Worm (Caenorhabditis elegans) whole organism, L3 larva: Measurements from ENCODE around the gene K07E8.6.

Experiments used
- R02D3.7 ChIP-seq: fragments of 150-350 bp; optimal IDR thresholded peaks from 2 replicates; lab custom pipeline; 2014; ENCODE audit warnings: missing biosample characterization, missing genetic modification characterization
- aly-2 ChIP-seq: fragments of 150-350 bp; optimal IDR thresholded peaks from 2 replicates; lab custom pipeline; 2014; ENCODE audit warnings: missing biosample characterization, missing genetic modification characterization
- ama-1 ChIP-seq: fragments of 150-350 bp; optimal IDR thresholded peaks from 2 replicates; lab custom pipeline; 2018
- ceh-16 ChIP-seq: sonication (generic microtip); optimal IDR thresholded peaks from 2 replicates; lab custom pipeline; 2017; ENCODE audit warnings: missing biosample characterization, missing genetic modification characterization
- ceh-28 ChIP-seq: fragments of 150-350 bp; optimal IDR thresholded peaks from 2 replicates; lab custom pipeline; 2014; ENCODE audit warnings: missing biosample characterization, missing genetic modification reagents, missing genetic modification characterization
- ceh-9 ChIP-seq: sonication (generic microtip); optimal IDR thresholded peaks from 2 replicates; lab custom pipeline; 2018; ENCODE audit warnings: missing biosample characterization, missing genetic modification characterization
- egl-27 ChIP-seq: sonication (generic microtip); optimal IDR thresholded peaks from 4 replicates; lab custom pipeline; 2017; ENCODE audit warnings: missing biosample characterization, missing genetic modification reagents, missing genetic modification characterization
- egl-5 ChIP-seq: fragments of 150-350 bp; optimal IDR thresholded peaks from 2 replicates; lab custom pipeline; 2017; ENCODE audit warnings: missing biosample characterization, missing genetic modification reagents, missing genetic modification characterization, inconsistent platforms
- elt-1 ChIP-seq: fragments of 150-350 bp; optimal IDR thresholded peaks from 2 replicates; lab custom pipeline; 2014; ENCODE audit warnings: missing biosample characterization, missing genetic modification characterization
- elt-2 ChIP-seq: sonication (generic microtip); optimal IDR thresholded peaks from 2 replicates; lab custom pipeline; 2016; ENCODE audit warnings: missing genetic modification reagents, mild to moderate bottlenecking, missing genetic modification characterization, missing compliant biosample characterization
- elt-3 ChIP-seq, 3 experiments: fragments of 150-350 bp in 1 of 3; sonication (generic microtip) in 2 of 3; optimal IDR thresholded peaks; 2 replicates in 2 of 3; 4 replicates in 1 of 3; lab custom pipeline; 2014 to 2017; ENCODE audit warnings: missing biosample characterization in 3 of 3, missing genetic modification characterization in 3 of 3
- eor-1 ChIP-seq, 2 experiments: fragments of 150-350 bp; optimal IDR thresholded peaks; 2 replicates each; lab custom pipeline; 2014 to 2018; ENCODE audit warnings: missing biosample characterization in 2 of 2, missing genetic modification characterization in 2 of 2
- fkh-10 ChIP-seq: sonication (generic microtip); optimal IDR thresholded peaks from 2 replicates; lab custom pipeline; 2017; ENCODE audit warnings: missing biosample characterization, missing genetic modification reagents, missing genetic modification characterization
- hmg-11 ChIP-seq: sonication (generic microtip); optimal IDR thresholded peaks from 2 replicates; lab custom pipeline; 2016; ENCODE audit warnings: missing genetic modification characterization, missing compliant biosample characterization
- jun-1 ChIP-seq: fragments of 150-350 bp; optimal IDR thresholded peaks from 2 replicates; lab custom pipeline; 2014; ENCODE audit warnings: missing biosample characterization, missing genetic modification reagents, missing genetic modification characterization
- lin-15B ChIP-seq: fragments of 150-350 bp; optimal IDR thresholded peaks from 2 replicates; lab custom pipeline; 2014; ENCODE audit warnings: missing biosample characterization, missing genetic modification characterization
- lin-39 ChIP-seq: fragments of 150-350 bp; optimal IDR thresholded peaks from 2 replicates; lab custom pipeline; 2018; ENCODE audit warnings: missing biosample characterization, missing genetic modification reagents, missing genetic modification characterization
- lsy-12 ChIP-seq: sonication (generic microtip); optimal IDR thresholded peaks from 2 replicates; lab custom pipeline; 2016; ENCODE audit warnings: mild to moderate bottlenecking, missing genetic modification characterization, missing compliant biosample characterization
- mml-1 ChIP-seq: fragments of 150-350 bp; sonication (generic microtip); optimal IDR thresholded peaks from 3 replicates; lab custom pipeline; 2014; ENCODE audit warnings: missing biosample characterization, missing genetic modification characterization
- nfya-1 ChIP-seq: sonication (generic microtip); optimal IDR thresholded peaks from 2 replicates; lab custom pipeline; 2017; ENCODE audit warnings: missing genetic modification characterization, mild to moderate bottlenecking, missing compliant biosample characterization, antibody characterized with exemption, moderate library complexity; ENCODE audit not compliant: insufficient read depth
- nhr-11 ChIP-seq: fragments of 150-350 bp; optimal IDR thresholded peaks from 2 replicates; lab custom pipeline; 2014; ENCODE audit warnings: missing biosample characterization, missing genetic modification characterization
- nhr-12 ChIP-seq: fragments of 150-350 bp; optimal IDR thresholded peaks from 2 replicates; lab custom pipeline; 2014; ENCODE audit warnings: missing biosample characterization, missing genetic modification characterization
- nhr-23 ChIP-seq: fragments of 150-350 bp; optimal IDR thresholded peaks from 2 replicates; lab custom pipeline; 2014; ENCODE audit warnings: missing biosample characterization, missing genetic modification reagents, missing genetic modification characterization
- nhr-237 ChIP-seq: fragments of 150-350 bp; optimal IDR thresholded peaks from 2 replicates; lab custom pipeline; 2014; ENCODE audit warnings: missing biosample characterization, missing genetic modification characterization
- nhr-25 ChIP-seq: sonication (generic microtip); optimal IDR thresholded peaks from 2 replicates; lab custom pipeline; 2017; ENCODE audit warnings: missing biosample characterization, missing genetic modification characterization
- nhr-28 ChIP-seq: fragments of 150-350 bp; optimal IDR thresholded peaks from 2 replicates; lab custom pipeline; 2014; ENCODE audit warnings: missing biosample characterization, missing genetic modification characterization
- nhr-43 ChIP-seq: sonication (generic microtip); optimal IDR thresholded peaks from 2 replicates; lab custom pipeline; 2016; ENCODE audit warnings: mild to moderate bottlenecking, missing genetic modification characterization, missing compliant biosample characterization; ENCODE audit not compliant: poor library complexity, severe bottlenecking
- nhr-67 ChIP-seq: fragments of 150-350 bp; optimal IDR thresholded peaks from 2 replicates; lab custom pipeline; 2014; ENCODE audit warnings: missing biosample characterization, missing genetic modification characterization
- nhr-76 ChIP-seq: fragments of 150-350 bp; sonication (generic microtip); optimal IDR thresholded peaks from 5 replicates; lab custom pipeline; 2014; ENCODE audit warnings: missing biosample characterization, missing genetic modification characterization
- nhr-77 ChIP-seq: fragments of 150-350 bp; optimal IDR thresholded peaks from 2 replicates; lab custom pipeline; 2014; ENCODE audit warnings: missing biosample characterization, missing genetic modification characterization
- pha-4 ChIP-seq: fragments of 150-350 bp; optimal IDR thresholded peaks from 2 replicates; lab custom pipeline; 2014; ENCODE audit warnings: missing biosample characterization, missing genetic modification reagents, missing genetic modification characterization
- sea-2 ChIP-seq: fragments of 150-350 bp; sonication (generic microtip); optimal IDR thresholded peaks from 4 replicates; lab custom pipeline; 2014; ENCODE audit warnings: missing biosample characterization, missing genetic modification reagents, missing genetic modification characterization
- skn-1 ChIP-seq: fragments of 150-350 bp; optimal IDR thresholded peaks from 2 replicates; lab custom pipeline; 2014; ENCODE audit warnings: missing biosample characterization, missing genetic modification characterization
- snpc-4 ChIP-seq: fragments of 150-350 bp; optimal IDR thresholded peaks from 2 replicates; lab custom pipeline; 2014; ENCODE audit warnings: missing biosample characterization, missing genetic modification characterization
- tbx-2 ChIP-seq: sonication (generic microtip); optimal IDR thresholded peaks from 2 replicates; lab custom pipeline; 2016; ENCODE audit warnings: mild to moderate bottlenecking, missing genetic modification characterization, missing compliant biosample characterization
- unc-39 ChIP-seq: sonication (generic microtip); optimal IDR thresholded peaks from 4 replicates; lab custom pipeline; 2017; ENCODE audit warnings: missing biosample characterization, missing genetic modification characterization
- unc-62 ChIP-seq: fragments of 150-350 bp; sonication (generic microtip); optimal IDR thresholded peaks from 4 replicates; lab custom pipeline; 2014; ENCODE audit warnings: missing biosample characterization, missing genetic modification reagents, missing genetic modification characterization
- zag-1 ChIP-seq: fragments of 150-350 bp; optimal IDR thresholded peaks from 2 replicates; lab custom pipeline; 2014; ENCODE audit warnings: missing biosample characterization, missing genetic modification characterization
- ztf-11 ChIP-seq: fragments of 150-350 bp; optimal IDR thresholded peaks from 2 replicates; lab custom pipeline; 2014; ENCODE audit warnings: missing biosample characterization, missing genetic modification characterization

Gene K07E8.6

ce11 chrII:639467-639866 is at the start of gene K07E8.6:
Gene K07E8.6 (minus strand): TSS chrII:639567.
- TF ChIP-seq nfya-1 (tag; lab: Kevin White, UChicago) (peak; percentile 26), aly-2 (tag; lab: Kevin White, UChicago) (no peak)

ce11 chrII:684811-685210 is 45.4 kb upstream of the K07E8.6 start, which contains the start of gene T02H6.5:
Gene T02H6.5 (plus strand): TSS chrII:685111.
- no peak for TF ChIP-seq tbx-2 (tag; lab: Kevin White, UChicago)
- TF ChIP-seq elt-2 (tag; lab: Kevin White, UChicago): no peak
- no peak for TF ChIP-seq nhr-28 (tag; lab: Kevin White, UChicago)
- no peak for TF ChIP-seq nhr-67 (tag; lab: Kevin White, UChicago)
- TF ChIP-seq aly-2 (tag; lab: Kevin White, UChicago): no peak
- TF ChIP-seq sea-2 (GFP tag; lab: Kevin White, UChicago): no peak
- no peak for TF ChIP-seq egl-5 (tag; lab: Kevin White, UChicago)
- no peak for TF ChIP-seq ceh-16 (tag; lab: Kevin White, UChicago)

ce11 chrII:683467-683866 is 44.1 kb upstream of the K07E8.6 start, which contains the start of gene T02H6.6:
Gene T02H6.6 (plus strand): TSS chrII:683767.
- no peak for TF ChIP-seq R02D3.7 (tag; lab: Kevin White, UChicago)

ce11 chrII:682326-682725 is 43.0 kb upstream of the K07E8.6 start, which contains the start of gene T02H6.7:
Gene T02H6.7 (plus strand): TSS chrII:682626.
- TF ChIP-seq pha-4 (tag; lab: Kevin White, UChicago) (no peak), nhr-23 (tag; lab: Kevin White, UChicago) (no peak)
- TF ChIP-seq, all 47 proteins: peak for 0

- TF ChIP-seq nhr-43 (tag; lab: Kevin White, UChicago) (no peak), elt-1 (tag; lab: Kevin White, UChicago) (no peak), nhr-77 (tag; lab: Kevin White, UChicago) (no peak), nhr-25 (tag; lab: Kevin White, UChicago) (no peak), sea-2 (GFP tag; lab: Kevin White, UChicago) (no peak), zag-1 (tag; lab: Kevin White, UChicago) (no peak)
Measured at ce11 chrII:680612-681011, 41.2 kb upstream of the K07E8.6 start, which contains the start of the genes T02H6.10 and T02H6.8. Gene T02H6.10 (minus strand): TSS chrII:680712. Gene T02H6.8 (plus strand): TSS chrII:680832.

ce11 chrII:678581-678980 is 39.2 kb upstream of the K07E8.6 start, which contains the start of gene T02H6.9:
Gene T02H6.9 (plus strand): TSS chrII:678881.
- no peak for TF ChIP-seq nhr-77 (tag; lab: Kevin White, UChicago)
- TF ChIP-seq zag-1 (tag; lab: Kevin White, UChicago): no peak
- no peak for TF ChIP-seq mml-1 (tag; lab: Kevin White, UChicago)
- TF ChIP-seq ceh-9 (tag; lab: Kevin White, UChicago): no peak
- no peak for TF ChIP-seq ama-1 (lab: Kevin White, UChicago)
- no peak for TF ChIP-seq egl-27 (tag; lab: Kevin White, UChicago)
- TF ChIP-seq R02D3.7 (tag; lab: Kevin White, UChicago): no peak
- TF ChIP-seq nhr-25 (tag; lab: Kevin White, UChicago): no peak
- TF ChIP-seq hmg-11 (tag; lab: Kevin White, UChicago): no peak
- TF ChIP-seq lin-39: no peak
- TF ChIP-seq skn-1 (tag; lab: Kevin White, UChicago): no peak
- no peak for TF ChIP-seq elt-1 (tag; lab: Kevin White, UChicago)
- no peak for TF ChIP-seq elt-3 (tag; optimal IDR thresholded peaks at IDR 0.05; lab: Kevin White, UChicago)
- TF ChIP-seq snpc-4 (tag; lab: Kevin White, UChicago): no peak
- no peak for TF ChIP-seq jun-1
- TF ChIP-seq unc-39 (tag; lab: Kevin White, UChicago): no peak
- no peak for TF ChIP-seq eor-1 (tag; optimal IDR thresholded peaks at IDR 0.05; lab: Kevin White, UChicago)

ce11 chrII:675822-676221 is 36.5 kb upstream of the K07E8.6 start:
- TF ChIP-seq skn-1 (tag; lab: Kevin White, UChicago) (no peak), nhr-12 (tag; lab: Kevin White, UChicago) (no peak), nhr-25 (tag; lab: Kevin White, UChicago) (no peak), tbx-2 (tag; lab: Kevin White, UChicago) (no peak), lsy-12 (tag; lab: Kevin White, UChicago) (no peak), nhr-76 (tag; lab: Kevin White, UChicago) (no peak), nhr-237 (tag; lab: Kevin White, UChicago) (no peak), nhr-77 (tag; lab: Kevin White, UChicago) (no peak), R02D3.7 (tag; lab: Kevin White, UChicago) (no peak), ztf-11 (tag; lab: Kevin White, UChicago) (no peak), nhr-43 (tag; lab: Kevin White, UChicago) (no peak), elt-3 (tag; optimal IDR thresholded peaks at IDR 0.05; lab: Kevin White, UChicago) (no peak), lin-15B (no peak), nhr-11 (no peak), unc-39 (tag; lab: Kevin White, UChicago) (no peak), ceh-28 (tag; lab: Kevin White, UChicago) (no peak), nhr-67 (tag; lab: Kevin White, UChicago) (no peak), elt-1 (tag; lab: Kevin White, UChicago) (no peak), unc-62 (GFP tag; lab: Kevin White, UChicago) (no peak), fkh-10 (GFP tag; lab: Kevin White, UChicago) (no peak)
